Worm (Caenorhabditis elegans) whole organism, midembryonic: ENCODE data around the gene H34I24.1.
"Not testable (repeated sequence)": the region's sequence is repeated elsewhere in the genome, so short reads cannot be mapped to it uniquely, and the experiment has no call there.

Experiments used
- T22C8.4 ChIP-seq: fragments of 200-800 bp; sonication (Bioruptor generic); IDR thresholded peaks from 2 replicates; pipeline ENCODE4 v1.3.6; 2022; ENCODE audit warnings: missing genetic modification characterization, missing compliant biosample characterization
- cog-1 ChIP-seq: sonication (generic microtip); optimal IDR thresholded peaks from 2 replicates; lab custom pipeline; 2016; ENCODE audit warnings: missing genetic modification characterization, missing compliant biosample characterization
- klf-2 ChIP-seq: fragments of 200-800 bp; sonication (Bioruptor generic); conservative IDR thresholded peaks from 2 replicates; pipeline ENCODE4 v1.3.6; 2022; ENCODE audit warnings: missing genetic modification reagents, missing genetic modification characterization, missing compliant biosample characterization
- ztf-23 ChIP-seq: fragments of 200-800 bp; sonication (Bioruptor generic); IDR thresholded peaks from 2 replicates; pipeline ENCODE4 v1.3.6; 2022; ENCODE audit warnings: missing genetic modification reagents, missing genetic modification characterization, missing compliant biosample characterization

DNA sequence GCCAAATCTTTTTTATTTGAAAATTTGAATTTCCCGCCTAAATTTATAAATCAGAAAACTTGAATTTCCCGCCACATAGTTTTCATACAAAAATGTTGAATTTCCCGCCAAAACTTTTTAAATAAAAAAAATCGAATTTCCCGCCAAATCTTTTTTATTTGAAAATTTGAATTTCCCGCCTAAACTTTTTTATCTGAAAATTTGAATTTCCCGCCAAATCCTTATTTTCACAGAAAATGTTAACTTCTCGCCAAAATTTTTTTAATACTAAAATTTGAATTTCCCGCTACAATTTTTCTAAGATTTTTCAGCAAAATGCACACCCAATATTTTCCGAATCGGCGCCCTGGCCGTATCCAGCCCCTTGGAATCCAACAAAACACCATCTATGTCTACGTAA, 35.1 kb downstream of the H34I24.1 start, which contains the start of gene F56F11.2:
- not testable (repeated sequence) for TF ChIP-seq cog-1 (tag; lab: Kevin White, UChicago); ztf-23 (GFP tag; lab: Robert Waterston, UW); klf-2 (GFP tag; lab: Robert Waterston, UW); T22C8.4 (GFP tag; lab: Robert Waterston, UW)
